Worm (Caenorhabditis elegans) whole organism, mixed stage, embryonic: Measurements from ENCODE around the gene C29F7.3.

Source experiments
- ces-1 ChIP-seq: fragments of 150-350 bp; optimal IDR thresholded peaks from 2 replicates; lab custom pipeline; 2014; ENCODE audit warnings: missing biosample characterization, missing genetic modification reagents, missing genetic modification characterization
- lsy-2 ChIP-seq: fragments of 150-350 bp; optimal IDR thresholded peaks from 2 replicates; lab custom pipeline; 2014; ENCODE audit warnings: missing biosample characterization, missing genetic modification characterization
- nhr-12 ChIP-seq: fragments of 150-350 bp; optimal IDR thresholded peaks from 2 replicates; lab custom pipeline; 2014; ENCODE audit warnings: missing biosample characterization, missing genetic modification characterization
- nhr-2 ChIP-seq: fragments of 150-350 bp; optimal IDR thresholded peaks from 2 replicates; lab custom pipeline; 2014; ENCODE audit warnings: missing biosample characterization, missing genetic modification characterization
- nhr-237 ChIP-seq: fragments of 150-350 bp; optimal IDR thresholded peaks from 2 replicates; lab custom pipeline; 2014; ENCODE audit warnings: missing biosample characterization, missing genetic modification characterization
- snpc-4 ChIP-seq: fragments of 150-350 bp; optimal IDR thresholded peaks from 2 replicates; lab custom pipeline; 2014; ENCODE audit warnings: missing biosample characterization, missing genetic modification characterization
- sptf-1 ChIP-seq: sonication (generic microtip); optimal IDR thresholded peaks from 2 replicates; lab custom pipeline; 2017; ENCODE audit warnings: mild to moderate bottlenecking, missing genetic modification characterization, moderate library complexity, missing compliant biosample characterization
- unc-120 ChIP-seq: sonication (generic microtip); optimal IDR thresholded peaks from 2 replicates; lab custom pipeline; 2017; ENCODE audit warnings: missing genetic modification characterization, missing compliant biosample characterization; ENCODE audit not compliant: poor library complexity, severe bottlenecking
- unc-62 ChIP-seq: fragments of 150-350 bp; optimal IDR thresholded peaks from 2 replicates; lab custom pipeline; 2014; ENCODE audit warnings: missing biosample characterization, missing genetic modification reagents, missing genetic modification characterization
- ztf-11 ChIP-seq: fragments of 150-350 bp; optimal IDR thresholded peaks from 2 replicates; lab custom pipeline; 2014; ENCODE audit warnings: missing biosample characterization, missing genetic modification characterization

- TF ChIP-seq snpc-4 (tag; lab: Kevin White, UChicago): no peak
- no peak for TF ChIP-seq nhr-237 (tag; lab: Kevin White, UChicago)
- no peak for TF ChIP-seq nhr-2 (tag; lab: Kevin White, UChicago)
- TF ChIP-seq unc-120 (tag; lab: Kevin White, UChicago): no peak
- no peak for TF ChIP-seq ztf-11 (tag; lab: Kevin White, UChicago)
- no peak for TF ChIP-seq sptf-1 (tag; lab: Kevin White, UChicago)
- no peak for TF ChIP-seq lsy-2
- no peak for TF ChIP-seq ces-1 (GFP tag; lab: Kevin White, UChicago)
- no peak for TF ChIP-seq unc-62
- no peak for TF ChIP-seq nhr-12 (tag; lab: Kevin White, UChicago)
Measured at ce11 chrX:13421068-13421467, 1.3 kb upstream of the C29F7.3 start.
